Worm (Caenorhabditis elegans): ENCODE data around the gene cutc-1.

ce11 chrIII:8395685-8396084, 7.7 kb downstream of the cutc-1 start, which contains the start of gene ZK353.3:
- no peak for TF ChIP-seq W03F9.2 (tag; optimal IDR thresholded peaks at IDR 0.05)
- TF ChIP-seq dao-5 (tag; optimal IDR thresholded peaks at IDR 0.05) = no peak
